Fruit fly (Drosophila melanogaster) whole organism, embryonic: ENCODE data around the gene CG13894.

Experiments
- Ada2b ChIP-seq: fragments of 200-800 bp; sonication (Bioruptor generic); IDR thresholded peaks from 2 replicates; pipeline ENCODE4 v1.3.6; 2022; ENCODE audit warnings: missing biosample characterization, missing genetic modification characterization
- Adf1 ChIP-seq: fragments of 200-800 bp; sonication (Bioruptor generic); IDR thresholded peaks from 2 replicates; pipeline ENCODE4 v1.3.6; 2022; ENCODE audit warnings: missing biosample characterization, missing genetic modification characterization
- B-H1 ChIP-seq: fragments of 200-800 bp; sonication (Bioruptor generic); IDR thresholded peaks from 3 replicates; pipeline ENCODE4 v1.3.6; 2022; ENCODE audit warnings: missing biosample characterization, missing genetic modification characterization
- Bdp1 ChIP-seq: fragments of 200-800 bp; sonication (Bioruptor generic); optimal IDR thresholded peaks from 3 replicates; lab custom pipeline; 2016; ENCODE audit warnings: missing biosample characterization, missing genetic modification characterization
- BtbVII ChIP-seq: fragments of 200-800 bp; sonication (Bioruptor generic); optimal IDR thresholded peaks from 3 replicates; lab custom pipeline; 2017; ENCODE audit warnings: missing biosample characterization, mild to moderate bottlenecking, missing genetic modification characterization
- CG10209 ChIP-seq: fragments of 200-800 bp; sonication (Bioruptor generic); optimal IDR thresholded peaks from 3 replicates; lab custom pipeline; 2017; ENCODE audit warnings: missing biosample characterization, mild to moderate bottlenecking, missing genetic modification characterization, missing genetic modification reagents
- CG12219 ChIP-seq: fragments of 200-800 bp; sonication (Bioruptor generic); optimal IDR thresholded peaks from 3 replicates; lab custom pipeline; 2018; ENCODE audit warnings: missing biosample characterization, mild to moderate bottlenecking, missing genetic modification characterization
- CG12942 ChIP-seq: fragments of 200-800 bp; sonication (Bioruptor generic); optimal IDR thresholded peaks from 3 replicates; lab custom pipeline; 2016; ENCODE audit warnings: missing biosample characterization, missing genetic modification characterization
- CG13624 ChIP-seq: fragments of 200-800 bp; sonication (Bioruptor generic); optimal IDR thresholded peaks from 2 replicates; lab custom pipeline; 2016; ENCODE audit warnings: missing biosample characterization, missing genetic modification characterization
- CG13775 ChIP-seq: fragments of 200-800 bp; sonication (Bioruptor generic); optimal IDR thresholded peaks from 3 replicates; lab custom pipeline; 2017; ENCODE audit warnings: missing biosample characterization, mild to moderate bottlenecking, missing genetic modification characterization
- CG15696 ChIP-seq: fragments of 200-800 bp; sonication (Bioruptor generic); optimal IDR thresholded peaks from 2 replicates; lab custom pipeline; 2019; ENCODE audit warnings: missing biosample characterization, mild to moderate bottlenecking, missing genetic modification characterization, moderate library complexity
- CG17328 ChIP-seq: fragments of 200-800 bp; sonication (Bioruptor generic); IDR thresholded peaks from 2 replicates; pipeline ENCODE4 v1.3.6; 2022; ENCODE audit warnings: missing biosample characterization, missing genetic modification characterization
- CG33213 ChIP-seq: fragments of 200-800 bp; sonication (Bioruptor generic); optimal IDR thresholded peaks from 3 replicates; lab custom pipeline; 2016; ENCODE audit warnings: missing biosample characterization, missing genetic modification characterization
- CG3847 ChIP-seq: fragments of 200-800 bp; sonication (Bioruptor generic); IDR thresholded peaks from 2 replicates; pipeline ENCODE4 v1.3.6; 2022; ENCODE audit warnings: missing biosample characterization, missing genetic modification characterization
- CG4282 ChIP-seq: fragments of 200-800 bp; sonication (Bioruptor generic); optimal IDR thresholded peaks from 2 replicates; lab custom pipeline; 2016; ENCODE audit warnings: missing biosample characterization, missing genetic modification characterization
- CG5953 ChIP-seq: fragments of 200-800 bp; sonication (Bioruptor generic); IDR thresholded peaks from 2 replicates; pipeline ENCODE4 v1.3.6; 2022; ENCODE audit warnings: missing biosample characterization, missing genetic modification characterization
- CG6791 ChIP-seq: fragments of 200-800 bp; sonication (Bioruptor generic); IDR thresholded peaks from 3 replicates; pipeline ENCODE4 v1.3.6; 2022; ENCODE audit warnings: missing biosample characterization, missing genetic modification characterization; ENCODE audit not compliant: partially characterized antibody
- CG8089 ChIP-seq: fragments of 200-800 bp; sonication (Bioruptor generic); optimal IDR thresholded peaks from 3 replicates; lab custom pipeline; 2016; ENCODE audit warnings: missing biosample characterization, missing genetic modification characterization
- CG8924 ChIP-seq: fragments of 200-800 bp; optimal IDR thresholded peaks from 3 replicates; lab custom pipeline; 2019; ENCODE audit warnings: missing biosample characterization, mild to moderate bottlenecking, missing genetic modification characterization, moderate library complexity
- CG9609 ChIP-seq: fragments of 200-800 bp; sonication (Bioruptor generic); optimal IDR thresholded peaks from 3 replicates; lab custom pipeline; 2016; ENCODE audit warnings: missing biosample characterization, missing genetic modification characterization
- CoRest ChIP-seq: fragments of 200-800 bp; sonication (Bioruptor generic); optimal IDR thresholded peaks from 3 replicates; lab custom pipeline; 2018; ENCODE audit warnings: missing biosample characterization, mild to moderate bottlenecking, missing genetic modification characterization, moderate library complexity
- ERR ChIP-seq: fragments of 200-800 bp; sonication (Bioruptor generic); optimal IDR thresholded peaks from 2 replicates; lab custom pipeline; 2016; ENCODE audit warnings: missing biosample characterization, missing genetic modification characterization
- Ets65A ChIP-seq: fragments of 200-800 bp; sonication (Bioruptor generic); peaks from one replicate; lab custom pipeline; 2016; ENCODE audit warnings: missing biosample characterization, missing genetic modification characterization
- HHEX ChIP-seq: fragments of 200-800 bp; sonication (Bioruptor generic); optimal IDR thresholded peaks from 3 replicates; lab custom pipeline; 2017; ENCODE audit warnings: missing biosample characterization, mild to moderate bottlenecking, missing genetic modification characterization, missing genetic modification reagents
- HLH4C ChIP-seq: fragments of 200-800 bp; sonication (Bioruptor generic); IDR thresholded peaks from 3 replicates; pipeline ENCODE4 v1.3.6; 2022; ENCODE audit warnings: missing biosample characterization, missing genetic modification characterization; ENCODE audit not compliant: partially characterized antibody
- HmgD ChIP-seq: fragments of 200-800 bp; sonication (Bioruptor generic); optimal IDR thresholded peaks from 3 replicates; lab custom pipeline; 2016; ENCODE audit warnings: missing biosample characterization, missing genetic modification characterization
- Lhr ChIP-seq: fragments of 200-800 bp; sonication (Bioruptor generic); optimal IDR thresholded peaks from 3 replicates; lab custom pipeline; 2017; ENCODE audit warnings: mild to moderate bottlenecking, missing biosample characterization, missing genetic modification reagents, missing genetic modification characterization
- Myb ChIP-seq: fragments of 200-800 bp; sonication (Bioruptor generic); optimal IDR thresholded peaks from 2 replicates; lab custom pipeline; 2016; ENCODE audit warnings: missing biosample characterization, missing genetic modification characterization
- Neu2 ChIP-seq: fragments of 200-800 bp; sonication (Bioruptor generic); optimal IDR thresholded peaks from 3 replicates; lab custom pipeline; 2016; ENCODE audit warnings: missing biosample characterization, missing genetic modification characterization, borderline replicate concordance
- Nf-YB ChIP-seq: fragments of 200-800 bp; sonication (Bioruptor generic); optimal IDR thresholded peaks from 3 replicates; lab custom pipeline; 2019; ENCODE audit warnings: missing biosample characterization, mild to moderate bottlenecking, missing genetic modification characterization, moderate library complexity
- Rx ChIP-seq: fragments of 200-800 bp; sonication (Bioruptor generic); IDR thresholded peaks from 2 replicates; pipeline ENCODE4 v1.3.6; 2022; ENCODE audit warnings: missing biosample characterization, missing genetic modification characterization
- Spps ChIP-seq: fragments of 200-800 bp; sonication (Bioruptor generic); optimal IDR thresholded peaks from 2 replicates; lab custom pipeline; 2018; ENCODE audit warnings: missing biosample characterization, mild to moderate bottlenecking, missing genetic modification characterization
- Sry-δ ChIP-seq: fragments of 200-800 bp; sonication (Bioruptor generic); optimal IDR thresholded peaks from 2 replicates; lab custom pipeline; 2016; ENCODE audit warnings: missing biosample characterization, missing genetic modification characterization
- exex ChIP-seq: fragments of 200-800 bp; sonication (Bioruptor generic); optimal IDR thresholded peaks from 4 replicates; lab custom pipeline; 2018; ENCODE audit warnings: missing biosample characterization, mild to moderate bottlenecking, missing genetic modification characterization, moderate library complexity
- eyg ChIP-seq: fragments of 200-800 bp; sonication (Bioruptor generic); optimal IDR thresholded peaks from 3 replicates; lab custom pipeline; 2016; ENCODE audit warnings: missing biosample characterization, missing genetic modification characterization
- gro ChIP-seq: fragments of 200-800 bp; sonication (Bioruptor generic); optimal IDR thresholded peaks from 2 replicates; lab custom pipeline; 2016; ENCODE audit warnings: missing biosample characterization, missing genetic modification characterization
- gsb ChIP-seq: fragments of 200-800 bp; sonication (Bioruptor generic); IDR thresholded peaks from 2 replicates; pipeline ENCODE4 v1.3.6; 2022; ENCODE audit warnings: missing biosample characterization, missing genetic modification characterization
- jigr1 ChIP-seq: fragments of 200-800 bp; sonication (Bioruptor generic); IDR thresholded peaks from 3 replicates; pipeline ENCODE4 v1.3.6; 2022; ENCODE audit warnings: missing biosample characterization, missing genetic modification characterization
- nau ChIP-seq: fragments of 200-800 bp; sonication (Bioruptor generic); optimal IDR thresholded peaks from 3 replicates; lab custom pipeline; 2017; ENCODE audit warnings: missing biosample characterization, mild to moderate bottlenecking, missing genetic modification characterization, missing genetic modification reagents
- pho ChIP-seq: fragments of 200-800 bp; sonication (Bioruptor generic); optimal IDR thresholded peaks from 2 replicates; lab custom pipeline; 2016; ENCODE audit warnings: missing biosample characterization, missing genetic modification characterization
- ranshi ChIP-seq: fragments of 200-800 bp; sonication (Bioruptor generic); IDR thresholded peaks from 2 replicates; pipeline ENCODE4 v1.3.6; 2022; ENCODE audit warnings: missing biosample characterization, missing genetic modification characterization
- repo ChIP-seq: fragments of 200-800 bp; sonication (Bioruptor generic); optimal IDR thresholded peaks from 2 replicates; lab custom pipeline; 2016; ENCODE audit warnings: missing biosample characterization, missing genetic modification characterization
- run ChIP-seq: fragments of 200-800 bp; sonication (Bioruptor generic); optimal IDR thresholded peaks from 3 replicates; lab custom pipeline; 2018; ENCODE audit warnings: missing biosample characterization, mild to moderate bottlenecking, missing genetic modification characterization
- sim ChIP-seq: fragments of 200-800 bp; sonication (Bioruptor generic); IDR thresholded peaks from 2 replicates; pipeline ENCODE4 v1.3.6; 2022; ENCODE audit warnings: missing biosample characterization, missing genetic modification characterization
- slou ChIP-seq: fragments of 200-800 bp; sonication (Bioruptor generic); optimal IDR thresholded peaks from 3 replicates; lab custom pipeline; 2016; ENCODE audit warnings: missing biosample characterization, missing genetic modification characterization
- sqz ChIP-seq: fragments of 200-800 bp; sonication (Bioruptor generic); optimal IDR thresholded peaks from 3 replicates; lab custom pipeline; 2018; ENCODE audit warnings: missing biosample characterization, mild to moderate bottlenecking, missing genetic modification characterization
- stc ChIP-seq: fragments of 200-800 bp; sonication (Bioruptor generic); IDR thresholded peaks from 2 replicates; pipeline ENCODE4 v1.3.6; 2022; ENCODE audit warnings: missing biosample characterization, missing genetic modification characterization
- tgo ChIP-seq: fragments of 200-800 bp; sonication (Bioruptor generic); IDR thresholded peaks from 3 replicates; pipeline ENCODE4 v1.3.6; 2022; ENCODE audit warnings: missing biosample characterization, missing genetic modification characterization
- vfl ChIP-seq: fragments of 200-800 bp; sonication (Bioruptor generic); optimal IDR thresholded peaks from 2 replicates; lab custom pipeline; 2016; ENCODE audit warnings: missing biosample characterization, missing genetic modification characterization
- wdn ChIP-seq: fragments of 200-800 bp; sonication (Bioruptor generic); IDR thresholded peaks from 2 replicates; pipeline ENCODE4 v1.3.6; 2022; ENCODE audit warnings: missing biosample characterization, missing genetic modification characterization
- zen2 ChIP-seq: fragments of 200-800 bp; sonication (Bioruptor generic); IDR thresholded peaks from 3 replicates; pipeline ENCODE4 v1.3.6; 2022; ENCODE audit warnings: missing biosample characterization, missing genetic modification characterization; ENCODE audit not compliant: partially characterized antibody

The CG13894 gene

DNA sequence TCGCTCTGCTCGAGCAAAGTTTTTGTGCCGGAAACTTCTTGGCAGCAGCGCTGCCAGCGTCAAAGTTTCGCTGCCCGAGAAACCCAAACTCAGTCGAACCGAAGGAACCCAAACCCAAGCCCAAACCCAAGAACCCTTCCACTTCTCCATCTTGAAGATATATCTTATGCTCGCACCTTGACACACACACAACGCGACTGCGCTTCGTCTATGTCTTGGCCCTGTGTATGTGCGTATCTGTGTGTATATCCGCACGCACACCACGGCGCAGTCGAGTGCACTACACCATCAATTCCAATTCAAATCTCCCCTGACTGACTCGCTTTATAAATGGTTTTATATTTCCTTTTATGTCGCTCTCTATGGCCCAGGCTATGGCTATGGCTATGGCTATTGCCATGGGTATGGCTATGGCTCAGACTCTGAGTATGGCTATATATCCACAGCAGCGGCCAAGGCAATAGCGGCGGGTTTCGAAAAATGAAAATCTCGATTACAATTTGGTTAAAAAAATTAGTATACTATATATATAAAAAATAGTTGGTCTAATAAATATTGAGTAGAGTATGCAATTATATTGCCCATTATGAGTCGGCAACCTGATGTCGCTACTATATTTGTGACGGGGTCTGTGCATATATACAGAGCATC lies 2.4 kb downstream of the CG13894 start (continued):
- TF ChIP-seq Ets65A = peak; percentile 90
- peak; percentile 48 for TF ChIP-seq Adf1 (GFP tag; lab: Robert Waterston, UW)
- peak; percentile 92 for TF ChIP-seq B-H1 (GFP tag; lab: Robert Waterston, UW)
- no peak for TF ChIP-seq eyg (GFP tag; lab: Kevin White, UChicago)
- peak; percentile 95 for TF ChIP-seq CoRest (tag; lab: Kevin White, UChicago)
- peak; percentile 15 for TF ChIP-seq pho (GFP tag; lab: Kevin White, UChicago)
- peak; percentile 67 for TF ChIP-seq Bdp1 (GFP tag; lab: Kevin White, UChicago)
- peak; percentile 93 for TF ChIP-seq sim (GFP tag; lab: Robert Waterston, UW)
- peak; percentile 97 for TF ChIP-seq CG15696
- peak; percentile 98 for TF ChIP-seq CG8924 (tag; lab: Kevin White, UChicago)
- TF ChIP-seq CG8089 = peak; percentile 23
- peak; percentile 88 for TF ChIP-seq CG5953 (GFP tag; lab: Robert Waterston, UW)
- TF ChIP-seq ranshi (GFP tag; lab: Robert Waterston, UW) = peak; percentile 97
- TF ChIP-seq vfl (GFP tag; lab: Kevin White, UChicago) = peak; percentile 64
- peak; percentile 96 for TF ChIP-seq tgo (GFP tag; lab: Robert Waterston, UW)
- peak; percentile 96 for TF ChIP-seq CG10209 (GFP tag; lab: Kevin White, UChicago)
- TF ChIP-seq HLH4C = no peak
- TF ChIP-seq CG33213 (GFP tag; lab: Kevin White, UChicago) = peak; percentile 62
- peak; percentile 96 for TF ChIP-seq HHEX
- TF ChIP-seq gro = peak; percentile 43
- TF ChIP-seq CG9609 (GFP tag; lab: Kevin White, UChicago) = peak; percentile 37
- TF ChIP-seq jigr1 (GFP tag; lab: Robert Waterston, UW) = peak; percentile 88
- TF ChIP-seq repo (GFP tag; lab: Kevin White, UChicago) = peak; percentile 14
- peak; percentile 96 for TF ChIP-seq Spps (tag; lab: Kevin White, UChicago)
- TF ChIP-seq HmgD (GFP tag; lab: Kevin White, UChicago) = no peak
- peak; percentile 97 for TF ChIP-seq CG17328 (GFP tag; lab: Robert Waterston, UW)
- peak; percentile 85 for TF ChIP-seq Nf-YB
- peak; percentile 74 for TF ChIP-seq slou
- peak; percentile 70 for TF ChIP-seq exex (tag; lab: Kevin White, UChicago)
- peak; percentile 67 for TF ChIP-seq CG6791 (GFP tag; lab: Robert Waterston, UW)
- peak; percentile 93 for TF ChIP-seq stc (GFP tag; lab: Robert Waterston, UW)
- peak; percentile 92 for TF ChIP-seq sqz (GFP tag; lab: Kevin White, UChicago)
- TF ChIP-seq run (tag; lab: Kevin White, UChicago) = peak; percentile 92
- peak; percentile 16 for TF ChIP-seq ERR (GFP tag; lab: Kevin White, UChicago)
- TF ChIP-seq Sry-δ (GFP tag; lab: Kevin White, UChicago) = peak; percentile 17
- peak; percentile 11 for TF ChIP-seq Myb (GFP tag; lab: Kevin White, UChicago)
- TF ChIP-seq zen2 (GFP tag; lab: Robert Waterston, UW) = no peak
- TF ChIP-seq CG12942 (GFP tag; lab: Kevin White, UChicago) = peak; percentile 80
- no peak for TF ChIP-seq Neu2 (GFP tag; lab: Kevin White, UChicago)
- peak; percentile 41 for TF ChIP-seq CG13624 (GFP tag; lab: Kevin White, UChicago)
- TF ChIP-seq gsb (GFP tag; lab: Robert Waterston, UW) = peak; percentile 92
- peak; percentile 92 for TF ChIP-seq CG3847 (GFP tag; lab: Robert Waterston, UW)
- TF ChIP-seq CG13775 (GFP tag; lab: Kevin White, UChicago) = peak; percentile 95
- no peak for TF ChIP-seq CG4282 (GFP tag; lab: Kevin White, UChicago)
- TF ChIP-seq Rx (GFP tag; lab: Robert Waterston, UW) = peak; percentile 93
- TF ChIP-seq wdn (GFP tag; lab: Robert Waterston, UW) = peak; percentile 94
- peak; percentile 95 for TF ChIP-seq CG12219 (GFP tag; lab: Kevin White, UChicago)
- TF ChIP-seq nau (GFP tag; lab: Kevin White, UChicago) = peak; percentile 93
- peak; percentile 97 for TF ChIP-seq Ada2b
- TF ChIP-seq Lhr (GFP tag; lab: Kevin White, UChicago) = peak; percentile 86
- TF ChIP-seq BtbVII (GFP tag; lab: Kevin White, UChicago) = peak; percentile 97
